Fruit fly (Drosophila melanogaster): ENCODE data around the gene He.

The He gene

dm6 chr2L:14013478-14013877 lies 40.7 kb upstream of the He start (continued):
- TF ChIP-seq Hmr (GFP tag; optimal IDR thresholded peaks at IDR 0.05) (peak; percentile 34), CG8089 (GFP tag; optimal IDR thresholded peaks at IDR 0.05) (no peak), CG5180 (GFP tag; optimal IDR thresholded peaks at IDR 0.05) (peak; percentile 23), Deaf1 (tag; optimal IDR thresholded peaks at IDR 0.05) (peak; percentile 59), CG4820 (GFP tag; optimal IDR thresholded peaks at IDR 0.05) (no peak), CG32532 (GFP tag; IDR thresholded peaks at IDR 0.05) (0 out of 2 replicates have a peak, but pooled peaks have one; percentile 20), CG12391 (tag; optimal IDR thresholded peaks at IDR 0.05) (no peak), CG9876 (GFP tag; optimal IDR thresholded peaks at IDR 0.05) (peak; percentile 15), CG10543 (GFP tag; optimal IDR thresholded peaks at IDR 0.05) (peak; percentile 73), tup (GFP tag; optimal IDR thresholded peaks at IDR 0.05) (no peak), CG15479 (GFP tag; optimal IDR thresholded peaks at IDR 0.05) (peak; percentile 89), odd (GFP tag; optimal IDR thresholded peaks at IDR 0.05) (no peak), bsh (GFP tag; optimal IDR thresholded peaks at IDR 0.05) (no peak), trh (GFP tag; optimal IDR thresholded peaks at IDR 0.05) (no peak), chif (GFP tag; optimal IDR thresholded peaks at IDR 0.05) (no peak), Fer1 (GFP tag; optimal IDR thresholded peaks at IDR 0.05) (peak; percentile 12), HmgZ (tag; optimal IDR thresholded peaks at IDR 0.05) (peak; percentile 28), mam (GFP tag; optimal IDR thresholded peaks at IDR 0.05) (no peak), Dfd (GFP tag; optimal IDR thresholded peaks at IDR 0.05) (no peak), CG7928 (GFP tag; optimal IDR thresholded peaks at IDR 0.05) (no peak), CG6272 (GFP tag; IDR thresholded peaks at IDR 0.05) (no peak), CG15011 (GFP tag; optimal IDR thresholded peaks at IDR 0.05) (no peak), her (GFP tag; optimal IDR thresholded peaks at IDR 0.05) (peak; percentile 19), CG16813 (GFP tag; IDR thresholded peaks at IDR 0.05; ENCODE audit: partially characterized antibody) (no peak), CG14014 (GFP tag; IDR thresholded peaks at IDR 0.05) (peak; percentile 23; the same call in 1 of the 2 replicates), vnd (GFP tag; IDR thresholded peaks at IDR 0.05; ENCODE audit: partially characterized antibody) (no peak), Mes4 (GFP tag; optimal IDR thresholded peaks at IDR 0.05) (no peak), crp (GFP tag; optimal IDR thresholded peaks at IDR 0.05) (no peak), crc (GFP tag; optimal IDR thresholded peaks at IDR 0.05) (no peak), CG34422 (GFP tag; IDR thresholded peaks at IDR 0.05) (0 out of 3 replicates have a peak, but pooled peaks have one; percentile 9), CG6765 (GFP tag; optimal IDR thresholded peaks at IDR 0.05) (no peak), CG3281 (GFP tag; optimal IDR thresholded peaks at IDR 0.05) (peak; percentile 22), ERR (GFP tag; optimal IDR thresholded peaks at IDR 0.05) (peak; percentile 19), Atf-2 (GFP tag; optimal IDR thresholded peaks at IDR 0.05) (no peak), CG7745 (tag; optimal IDR thresholded peaks at IDR 0.05) (no peak), dpn (GFP tag; optimal IDR thresholded peaks at IDR 0.05) (no peak), CG17912 (GFP tag; optimal IDR thresholded peaks at IDR 0.05) (no peak), GATAe (GFP tag; conservative IDR thresholded peaks at IDR 0.05) (peak; percentile 96), CG13894 (tag; optimal IDR thresholded peaks at IDR 0.05) (peak; percentile 54), Jarid2 (GFP tag; optimal IDR thresholded peaks at IDR 0.05) (peak; percentile 38), CTCF (GFP tag; optimal IDR thresholded peaks at IDR 0.05) (no peak), CG12155 (GFP tag; optimal IDR thresholded peaks at IDR 0.05) (no peak), CG18764 (GFP tag; optimal IDR thresholded peaks at IDR 0.05) (no peak), CG5953 (GFP tag; IDR thresholded peaks at IDR 0.05) (no peak), CG15073 (GFP tag; optimal IDR thresholded peaks at IDR 0.05) (no peak), croc (GFP tag; conservative IDR thresholded peaks at IDR 0.05) (no peak), CG12104 (GFP tag; optimal IDR thresholded peaks at IDR 0.05) (no peak), ap (GFP tag; IDR thresholded peaks at IDR 0.05) (no peak), CG7839 (tag; optimal IDR thresholded peaks at IDR 0.05) (no peak), CG11695 (GFP tag; IDR thresholded peaks at IDR 0.05) (no peak), pros (GFP tag; optimal IDR thresholded peaks at IDR 0.05) (no peak), fd64A (GFP tag; optimal IDR thresholded peaks at IDR 0.05) (no peak)

Measured in whole organism, embryonic.